Worm (Caenorhabditis elegans) whole organism, L1 larva: ENCODE measurements around the gene srh-206.
A peak's percentile ranks its signal among the peaks of the same experiment; 100 is the strongest.

Experiments
- C04F5.9 ChIP-seq: sonication (generic microtip); optimal IDR thresholded peaks from 2 replicates; lab custom pipeline; 2016; ENCODE audit warnings: missing genetic modification characterization, missing compliant biosample characterization
- alr-1 ChIP-seq: fragments of 200-800 bp; sonication (Bioruptor generic); optimal IDR thresholded peaks from 2 replicates; lab custom pipeline; 2018; ENCODE audit warnings: borderline replicate concordance, mild to moderate bottlenecking, missing genetic modification characterization, missing compliant biosample characterization
- blmp-1 ChIP-seq: fragments of 150-350 bp; optimal IDR thresholded peaks from 2 replicates; lab custom pipeline; 2014; ENCODE audit warnings: missing biosample characterization, missing genetic modification characterization
- ceh-63 ChIP-seq: fragments of 200-800 bp; sonication (Bioruptor generic); optimal IDR thresholded peaks from 2 replicates; lab custom pipeline; 2018; ENCODE audit warnings: mild to moderate bottlenecking, missing genetic modification characterization, missing compliant biosample characterization
- ceh-90 ChIP-seq: sonication (generic microtip); optimal IDR thresholded peaks from 2 replicates; lab custom pipeline; 2016; ENCODE audit warnings: missing genetic modification characterization, missing compliant biosample characterization
- ces-1 ChIP-seq: fragments of 150-350 bp; optimal IDR thresholded peaks from 2 replicates; lab custom pipeline; 2014; ENCODE audit warnings: missing biosample characterization, missing genetic modification reagents, missing genetic modification characterization
- dpl-1 ChIP-seq, 3 experiments: fragments of 150-350 bp in 2 of 3; sonication (generic microtip) in 1 of 3; optimal IDR thresholded peaks; 2 replicates each; lab custom pipeline; 2014 to 2017; ENCODE audit warnings: missing biosample characterization in 3 of 3, missing genetic modification characterization in 3 of 3, missing genetic modification reagents in 3 of 3
- efl-1 ChIP-seq, 4 experiments: fragments of 150-350 bp; optimal IDR thresholded peaks in 3 of 4; peaks in 1 of 4; 1 replicate in 1 of 4; 2 replicates in 3 of 4; lab custom pipeline; 2014; ENCODE audit warnings: missing biosample characterization in 2 of 4, missing genetic modification characterization in 2 of 4, missing genetic modification reagents in 2 of 4
- egl-27 ChIP-seq, 2 experiments: fragments of 150-350 bp in 1 of 2; sonication (generic microtip); optimal IDR thresholded peaks; 3 replicates each; lab custom pipeline; 2017 to 2018; ENCODE audit warnings: missing biosample characterization in 2 of 2, missing genetic modification characterization in 2 of 2, missing genetic modification reagents in 2 of 2
- elt-2 ChIP-seq: sonication (generic microtip); optimal IDR thresholded peaks from 2 replicates; lab custom pipeline; 2016; ENCODE audit warnings: missing genetic modification characterization, mild to moderate bottlenecking, inconsistent platforms, missing compliant biosample characterization, missing genetic modification reagents
- elt-3 ChIP-seq, 6 experiments: fragments of 150-350 bp in 1 of 6; sonication (generic microtip); optimal IDR thresholded peaks; 2 replicates each; lab custom pipeline; 2017 to 2018; ENCODE audit warnings: missing biosample characterization in 6 of 6, missing genetic modification characterization in 6 of 6, inconsistent platforms in 1 of 6
- ets-5 ChIP-seq: fragments of 200-800 bp; sonication (Bioruptor generic); IDR thresholded peaks from 2 replicates; pipeline ENCODE4 v1.3.6; 2022; ENCODE audit warnings: missing genetic modification characterization, missing compliant biosample characterization
- fkh-10 ChIP-seq: sonication (generic microtip); optimal IDR thresholded peaks from 2 replicates; lab custom pipeline; 2017; ENCODE audit warnings: missing biosample characterization, missing genetic modification reagents, missing genetic modification characterization
- fkh-4 ChIP-seq: sonication (generic microtip); optimal IDR thresholded peaks from 2 replicates; lab custom pipeline; 2016; ENCODE audit warnings: missing compliant biosample characterization, missing genetic modification characterization, borderline replicate concordance
- fkh-8 ChIP-seq: sonication (generic microtip); optimal IDR thresholded peaks from 2 replicates; lab custom pipeline; 2016; ENCODE audit warnings: mild to moderate bottlenecking, missing genetic modification characterization, missing compliant biosample characterization
- fos-1 ChIP-seq: fragments of 150-350 bp; optimal IDR thresholded peaks from 2 replicates; lab custom pipeline; 2014; ENCODE audit warnings: missing biosample characterization, missing genetic modification characterization
- hlh-17 ChIP-seq: fragments of 200-800 bp; sonication (Bioruptor generic); optimal IDR thresholded peaks from 2 replicates; lab custom pipeline; 2018; ENCODE audit warnings: missing genetic modification characterization, mild to moderate bottlenecking, missing compliant biosample characterization, moderate library complexity, borderline replicate concordance
- hpl-2 ChIP-seq: fragments of 150-350 bp; optimal IDR thresholded peaks from 2 replicates; lab custom pipeline; 2014; ENCODE audit warnings: missing biosample characterization, missing genetic modification reagents, missing genetic modification characterization
- irx-1 ChIP-seq: sonication (generic microtip); optimal IDR thresholded peaks from 2 replicates; lab custom pipeline; 2016; ENCODE audit warnings: missing genetic modification characterization, missing compliant biosample characterization
- isw-1 ChIP-seq: fragments of 200-800 bp; sonication (Bioruptor generic); IDR thresholded peaks from 2 replicates; pipeline ENCODE4 v1.3.6; 2022; ENCODE audit warnings: missing genetic modification characterization, missing compliant biosample characterization
- lin-13 ChIP-seq: fragments of 150-350 bp; optimal IDR thresholded peaks from 2 replicates; lab custom pipeline; 2014; ENCODE audit warnings: missing biosample characterization, missing genetic modification reagents, missing genetic modification characterization
- lin-14 ChIP-seq: fragments of 200-800 bp; sonication (Bioruptor generic); optimal IDR thresholded peaks from 2 replicates; lab custom pipeline; 2018; ENCODE audit warnings: mild to moderate bottlenecking, missing genetic modification characterization, moderate library complexity, missing compliant biosample characterization
- lir-3 ChIP-seq: sonication (generic microtip); optimal IDR thresholded peaks from 2 replicates; lab custom pipeline; 2016; ENCODE audit warnings: mild to moderate bottlenecking, missing genetic modification characterization, moderate library complexity, missing compliant biosample characterization; ENCODE audit not compliant: poor library complexity
- lsy-2 ChIP-seq, 2 experiments: fragments of 150-350 bp; optimal IDR thresholded peaks; 2 replicates each; lab custom pipeline; 2014; ENCODE audit warnings: missing biosample characterization in 2 of 2, missing genetic modification characterization in 2 of 2
- mab-9 ChIP-seq: fragments of 200-800 bp; sonication (Bioruptor generic); IDR thresholded peaks from 2 replicates; pipeline ENCODE4 v1.3.6; 2022; ENCODE audit warnings: missing genetic modification reagents, missing genetic modification characterization, missing compliant biosample characterization
- mdl-1 ChIP-seq, 2 experiments: fragments of 150-350 bp; optimal IDR thresholded peaks; 2 replicates each; lab custom pipeline; 2014 to 2017; ENCODE audit warnings: missing biosample characterization in 2 of 2, missing genetic modification characterization in 2 of 2, inconsistent platforms in 1 of 2
- mef-2 ChIP-seq: fragments of 150-350 bp; optimal IDR thresholded peaks from 2 replicates; lab custom pipeline; 2014; ENCODE audit warnings: missing biosample characterization, missing genetic modification characterization
- mep-1 ChIP-seq: fragments of 150-350 bp; optimal IDR thresholded peaks from 2 replicates; lab custom pipeline; 2014; ENCODE audit warnings: missing biosample characterization, missing genetic modification characterization
- nhr-12 ChIP-seq: sonication (generic microtip); optimal IDR thresholded peaks from 2 replicates; lab custom pipeline; 2017; ENCODE audit warnings: missing biosample characterization, missing genetic modification characterization
- nhr-20 ChIP-seq: sonication (generic microtip); optimal IDR thresholded peaks from 2 replicates; lab custom pipeline; 2016; ENCODE audit warnings: mild to moderate bottlenecking, missing genetic modification characterization, missing compliant biosample characterization
- nhr-237 ChIP-seq: fragments of 150-350 bp; optimal IDR thresholded peaks from 2 replicates; lab custom pipeline; 2014; ENCODE audit warnings: missing biosample characterization, missing genetic modification characterization
- nhr-28 ChIP-seq: fragments of 150-350 bp; optimal IDR thresholded peaks from 2 replicates; lab custom pipeline; 2014; ENCODE audit warnings: missing biosample characterization, missing genetic modification characterization
- nhr-71 ChIP-seq: sonication (generic microtip); optimal IDR thresholded peaks from 2 replicates; lab custom pipeline; 2016; ENCODE audit warnings: mild to moderate bottlenecking, missing genetic modification characterization, moderate library complexity, missing compliant biosample characterization
- nhr-76 ChIP-seq: sonication (generic microtip); optimal IDR thresholded peaks from 2 replicates; lab custom pipeline; 2017; ENCODE audit warnings: missing biosample characterization, missing genetic modification characterization
- nhr-84 ChIP-seq: sonication (generic microtip); optimal IDR thresholded peaks from 2 replicates; lab custom pipeline; 2017; ENCODE audit warnings: missing biosample characterization, missing genetic modification characterization
- pag-3 ChIP-seq: sonication (generic microtip); optimal IDR thresholded peaks from 2 replicates; lab custom pipeline; 2017; ENCODE audit warnings: missing genetic modification characterization, mild to moderate bottlenecking, missing compliant biosample characterization, antibody characterized with exemption, borderline replicate concordance; ENCODE audit not compliant: insufficient read depth
- pax-3 ChIP-seq: fragments of 200-800 bp; sonication (Bioruptor generic); optimal IDR thresholded peaks from 2 replicates; lab custom pipeline; 2018; ENCODE audit warnings: mild to moderate bottlenecking, missing genetic modification characterization, moderate library complexity, missing compliant biosample characterization
- pqm-1 ChIP-seq: sonication (generic microtip); optimal IDR thresholded peaks from 3 replicates; lab custom pipeline; 2017; ENCODE audit warnings: missing biosample characterization, missing genetic modification characterization
- skn-1 ChIP-seq: fragments of 150-350 bp; optimal IDR thresholded peaks from 2 replicates; lab custom pipeline; 2014; ENCODE audit warnings: missing biosample characterization, missing genetic modification characterization
- snpc-4 ChIP-seq: fragments of 150-350 bp; optimal IDR thresholded peaks from 2 replicates; lab custom pipeline; 2014; ENCODE audit warnings: missing biosample characterization, missing genetic modification characterization
- snu-23 ChIP-seq: sonication (generic microtip); optimal IDR thresholded peaks from 2 replicates; lab custom pipeline; 2016; ENCODE audit warnings: missing genetic modification characterization, missing compliant biosample characterization
- sptf-1 ChIP-seq: fragments of 150-350 bp; optimal IDR thresholded peaks from 2 replicates; lab custom pipeline; 2014; ENCODE audit warnings: missing biosample characterization, missing genetic modification characterization
- swsn-7 ChIP-seq: sonication (generic microtip); optimal IDR thresholded peaks from 2 replicates; lab custom pipeline; 2016; ENCODE audit warnings: missing genetic modification characterization, missing compliant biosample characterization
- tbx-2 ChIP-seq: sonication (generic microtip); optimal IDR thresholded peaks from 2 replicates; lab custom pipeline; 2016; ENCODE audit warnings: missing genetic modification characterization, missing compliant biosample characterization
- tlp-1 ChIP-seq: fragments of 150-350 bp; optimal IDR thresholded peaks from 2 replicates; lab custom pipeline; 2014; ENCODE audit warnings: missing biosample characterization, missing genetic modification characterization
- unc-130 ChIP-seq: fragments of 150-350 bp; optimal IDR thresholded peaks from 2 replicates; lab custom pipeline; 2017; ENCODE audit warnings: missing biosample characterization, missing genetic modification characterization, inconsistent platforms
- unc-62 ChIP-seq: fragments of 150-350 bp; optimal IDR thresholded peaks from 2 replicates; lab custom pipeline; 2014; ENCODE audit warnings: missing biosample characterization, missing genetic modification reagents, missing genetic modification characterization
- unc-98 ChIP-seq: fragments of 200-800 bp; sonication (Bioruptor generic); IDR thresholded peaks from 2 replicates; pipeline ENCODE4 v1.3.6; 2022; ENCODE audit warnings: missing genetic modification characterization, missing compliant biosample characterization
- zag-1 ChIP-seq: fragments of 150-350 bp; optimal IDR thresholded peaks from 2 replicates; lab custom pipeline; 2014; ENCODE audit warnings: missing biosample characterization, missing genetic modification characterization
- zip-4 ChIP-seq: fragments of 200-800 bp; sonication (Bioruptor generic); optimal IDR thresholded peaks from 2 replicates; lab custom pipeline; 2018; ENCODE audit warnings: mild to moderate bottlenecking, missing genetic modification characterization, moderate library complexity, missing compliant biosample characterization
- ztf-11 ChIP-seq, 2 experiments: sonication (generic microtip); optimal IDR thresholded peaks; 2 replicates each; lab custom pipeline; 2016 to 2017; ENCODE audit warnings: missing genetic modification characterization in 2 of 2, missing biosample characterization in 1 of 2, missing compliant biosample characterization in 1 of 2
- ztf-4 ChIP-seq: fragments of 150-350 bp; optimal IDR thresholded peaks from 2 replicates; lab custom pipeline; 2014; ENCODE audit warnings: missing biosample characterization, missing genetic modification characterization

Gene srh-206

DNA sequence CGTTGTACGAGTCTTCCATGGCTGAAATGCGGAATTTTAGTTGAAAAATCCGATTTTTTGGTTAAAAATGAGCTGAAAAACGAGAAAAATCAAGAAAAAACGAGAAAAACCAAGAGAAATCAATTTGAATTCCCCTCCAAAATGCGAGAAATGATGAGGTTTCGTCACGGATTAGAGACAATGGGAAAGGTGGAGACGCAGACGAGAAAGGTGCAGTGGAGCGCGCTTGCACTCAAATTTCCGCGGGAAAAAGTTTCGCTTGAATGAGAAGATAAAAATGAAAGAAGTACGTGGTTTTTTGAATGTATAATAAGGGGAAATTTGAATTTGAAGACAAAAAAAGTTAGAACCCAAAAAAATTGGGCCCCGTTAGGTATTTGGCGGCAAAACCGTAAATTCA, 11.0 kb upstream of the srh-206 start, which contains the start of gene efl-1 (continued):
- TF ChIP-seq efl-1 (optimal IDR thresholded peaks at IDR 0.05; lab: Kevin White, UChicago) = peak; percentile 97 to 100
- TF ChIP-seq efl-1 (GFP tag; optimal IDR thresholded peaks at IDR 0.05 in 1 of 2; lab: Kevin White, UChicago) = peak in 1 of 2 experiments; percentile 100
- no peak for TF ChIP-seq pqm-1 (tag; lab: Kevin White, UChicago)
- no peak for TF ChIP-seq nhr-76
- TF ChIP-seq fkh-4 (tag; lab: Kevin White, UChicago) = peak; percentile 68
- TF ChIP-seq mep-1 (tag; lab: Kevin White, UChicago) = peak; percentile 94
- TF ChIP-seq lin-14 (GFP tag; lab: Kevin White, UChicago) = peak; percentile 95
- no peak for TF ChIP-seq ets-5 (GFP tag; lab: Robert Waterston, UW)
- TF ChIP-seq swsn-7 (tag; lab: Kevin White, UChicago) = peak; percentile 96
- peak in 1 of 2 experiments; percentile 78 for TF ChIP-seq mdl-1 (tag; optimal IDR thresholded peaks at IDR 0.05; lab: Kevin White, UChicago)
- no peak for TF ChIP-seq pag-3 (tag; lab: Kevin White, UChicago)
- peak; percentile 58 for TF ChIP-seq ceh-90 (tag; lab: Kevin White, UChicago)
- peak; percentile 79 for TF ChIP-seq unc-130
- TF ChIP-seq egl-27 (tag; optimal IDR thresholded peaks at IDR 0.05; lab: Kevin White, UChicago) = no peak
- TF ChIP-seq alr-1 (tag; lab: Kevin White, UChicago) = no peak
- no peak for TF ChIP-seq sptf-1 (tag; lab: Kevin White, UChicago)
- TF ChIP-seq fkh-8 = peak; percentile 91
- TF ChIP-seq elt-3 (tag; optimal IDR thresholded peaks at IDR 0.05; lab: Kevin White, UChicago) = peak in 2 of 6 experiments; percentile 76 to 93
- peak; percentile 88 for TF ChIP-seq nhr-237 (tag; lab: Kevin White, UChicago)
- TF ChIP-seq elt-2 (tag; lab: Kevin White, UChicago) = peak; percentile 78
- peak; percentile 65 for TF ChIP-seq blmp-1 (tag; lab: Kevin White, UChicago)
- peak; percentile 88 for TF ChIP-seq zip-4 (GFP tag; lab: Kevin White, UChicago)
- no peak for TF ChIP-seq nhr-28
- TF ChIP-seq nhr-12 (tag; lab: Kevin White, UChicago) = no peak
- TF ChIP-seq unc-98 (GFP tag; lab: Robert Waterston, UW) = peak; percentile 77
- TF ChIP-seq ztf-11 (tag; optimal IDR thresholded peaks at IDR 0.05; lab: Kevin White, UChicago) = peak in 1 of 2 experiments; percentile 68
- no peak for TF ChIP-seq tlp-1
- peak; percentile 87 for TF ChIP-seq pax-3 (tag; lab: Kevin White, UChicago)
- peak; percentile 86 for TF ChIP-seq fkh-10
- TF ChIP-seq isw-1 (GFP tag; lab: Robert Waterston, UW) = peak; percentile 90
- TF ChIP-seq ztf-4 = peak; percentile 84
- TF ChIP-seq mef-2 = peak; percentile 64
- TF ChIP-seq tbx-2 (tag; lab: Kevin White, UChicago) = peak; percentile 94
- peak; percentile 52 for TF ChIP-seq C04F5.9
- TF ChIP-seq ces-1 (GFP tag; lab: Kevin White, UChicago) = no peak
- no peak for TF ChIP-seq nhr-84 (tag; lab: Kevin White, UChicago)
- peak; percentile 93 for TF ChIP-seq fos-1
- TF ChIP-seq hpl-2 (GFP tag; lab: Kevin White, UChicago) = no peak
- TF ChIP-seq snpc-4 (tag; lab: Kevin White, UChicago) = peak; percentile 95
- TF ChIP-seq skn-1 = peak; percentile 94
- peak; percentile 49 for TF ChIP-seq unc-62
- TF ChIP-seq irx-1 (tag; lab: Kevin White, UChicago) = peak; percentile 91
- TF ChIP-seq nhr-71 (tag; lab: Kevin White, UChicago) = peak; percentile 97
- TF ChIP-seq zag-1 (tag; lab: Kevin White, UChicago) = peak; percentile 8
- no peak for TF ChIP-seq lir-3 (tag; lab: Kevin White, UChicago)
- no peak for TF ChIP-seq ceh-63 (GFP tag; lab: Kevin White, UChicago)
- TF ChIP-seq snu-23 = peak; percentile 97
- peak; percentile 100 for TF ChIP-seq dpl-1 (GFP tag; optimal IDR thresholded peaks at IDR 0.05; lab: Kevin White, UChicago)
- TF ChIP-seq mab-9 = peak; percentile 84
- peak; percentile 96 for TF ChIP-seq nhr-20 (tag; lab: Kevin White, UChicago)
- TF ChIP-seq hlh-17 = no peak
- peak; percentile 91 for TF ChIP-seq lin-13 (GFP tag; lab: Kevin White, UChicago)
- TF ChIP-seq lsy-2 (tag; optimal IDR thresholded peaks at IDR 0.05; lab: Kevin White, UChicago) = peak; percentile 93 to 95
